Worm (Caenorhabditis elegans) whole organism, young adult: ENCODE results near the gene ttr-41.

Experiments used
- B0019.2 ChIP-seq: fragments of 200-800 bp; sonication (Bioruptor generic); conservative IDR thresholded peaks from 2 replicates; pipeline ENCODE4 v1.3.6; 2022; ENCODE audit warnings: missing genetic modification reagents, missing genetic modification characterization, missing compliant biosample characterization
- B0035.1 ChIP-seq: sonication (generic microtip); optimal IDR thresholded peaks from 2 replicates; lab custom pipeline; 2016; ENCODE audit warnings: missing genetic modification characterization, mild to moderate bottlenecking, missing compliant biosample characterization, missing genotype, missing genetic modification reagents
- B0336.3 ChIP-seq: fragments of 200-800 bp; sonication (Bioruptor generic); IDR thresholded peaks from 2 replicates; pipeline ENCODE4 v1.3.6; 2022; ENCODE audit warnings: missing genetic modification characterization, missing compliant biosample characterization
- C06A6.2 ChIP-seq: fragments of 200-800 bp; sonication (Bioruptor generic); conservative IDR thresholded peaks from 2 replicates; pipeline ENCODE4 v1.3.6; 2022; ENCODE audit warnings: missing genetic modification characterization, missing compliant biosample characterization
- C17E4.6 ChIP-seq: fragments of 200-800 bp; sonication (Bioruptor generic); IDR thresholded peaks from 2 replicates; pipeline ENCODE4 v1.3.6; 2022; ENCODE audit warnings: missing genetic modification reagents, missing genetic modification characterization, missing compliant biosample characterization
- F23B12.7 ChIP-seq: sonication (generic microtip); optimal IDR thresholded peaks from 2 replicates; lab custom pipeline; 2017; ENCODE audit warnings: missing genetic modification characterization, mild to moderate bottlenecking, missing compliant biosample characterization, antibody characterized with exemption, moderate library complexity; ENCODE audit not compliant: insufficient read depth
- F39B2.1 ChIP-seq: fragments of 200-800 bp; sonication (Bioruptor generic); IDR thresholded peaks from 2 replicates; pipeline ENCODE4 v1.3.6; 2022; ENCODE audit warnings: missing genetic modification reagents, missing genetic modification characterization, missing compliant biosample characterization
- T07F8.4 ChIP-seq: sonication (generic microtip); optimal IDR thresholded peaks from 2 replicates; lab custom pipeline; 2016; ENCODE audit warnings: mild to moderate bottlenecking, missing genetic modification characterization, moderate library complexity, missing compliant biosample characterization
- Y79H2A.3 ChIP-seq: fragments of 200-800 bp; sonication (Bioruptor generic); conservative IDR thresholded peaks from 2 replicates; pipeline ENCODE4 v1.3.6; 2022; ENCODE audit warnings: missing genetic modification reagents, missing genetic modification characterization, missing compliant biosample characterization
- ama-1 ChIP-seq, 3 experiments: fragments of 150-350 bp in 1 of 3; sonication (generic microtip) in 2 of 3; optimal IDR thresholded peaks; 2 replicates each; lab custom pipeline; 2014 to 2018; ENCODE audit warnings: missing biosample characterization in 2 of 3, missing genetic modification characterization in 2 of 3, missing genetic modification reagents in 2 of 3
- aptf-2 ChIP-seq: fragments of 200-800 bp; sonication (Bioruptor generic); conservative IDR thresholded peaks from 2 replicates; pipeline ENCODE4 v1.3.6; 2022; ENCODE audit warnings: missing genetic modification reagents, missing genetic modification characterization, missing compliant biosample characterization
- atf-7 ChIP-seq: sonication (generic microtip); optimal IDR thresholded peaks from 2 replicates; lab custom pipeline; 2017; ENCODE audit warnings: mild to moderate bottlenecking, missing genetic modification characterization, missing compliant biosample characterization
- athp-1 ChIP-seq: sonication (generic microtip); optimal IDR thresholded peaks from 2 replicates; lab custom pipeline; 2017; ENCODE audit warnings: mild to moderate bottlenecking, missing genetic modification characterization, missing compliant biosample characterization
- bed-1 ChIP-seq: fragments of 200-800 bp; sonication (Bioruptor generic); IDR thresholded peaks from 2 replicates; pipeline ENCODE4 v1.3.6; 2022; ENCODE audit warnings: missing genetic modification reagents, missing genetic modification characterization, missing compliant biosample characterization
- ccch-3 ChIP-seq: fragments of 200-800 bp; sonication (Bioruptor generic); optimal IDR thresholded peaks from 2 replicates; lab custom pipeline; 2018; ENCODE audit warnings: mild to moderate bottlenecking, missing genetic modification characterization, missing compliant biosample characterization
- cebp-2 ChIP-seq: fragments of 200-800 bp; sonication (Bioruptor generic); IDR thresholded peaks from 2 replicates; pipeline ENCODE4 v1.3.6; 2022; ENCODE audit warnings: missing genetic modification characterization, missing compliant biosample characterization
- ceh-27 ChIP-seq: fragments of 200-800 bp; sonication (Bioruptor generic); optimal IDR thresholded peaks from 2 replicates; lab custom pipeline; 2018; ENCODE audit warnings: mild to moderate bottlenecking, missing genetic modification characterization, moderate library complexity, missing compliant biosample characterization
- ceh-58 ChIP-seq: fragments of 200-800 bp; sonication (Bioruptor generic); IDR thresholded peaks from 2 replicates; pipeline ENCODE4 v1.3.6; 2022; ENCODE audit warnings: missing genetic modification characterization, missing compliant biosample characterization
- ceh-91 ChIP-seq: fragments of 200-800 bp; sonication (Bioruptor generic); IDR thresholded peaks from 2 replicates; pipeline ENCODE4 v1.3.6; 2022; ENCODE audit warnings: missing genetic modification reagents, missing genetic modification characterization, missing compliant biosample characterization
- dox-1 ChIP-seq: fragments of 200-800 bp; sonication (Bioruptor generic); IDR thresholded peaks from 2 replicates; pipeline ENCODE4 v1.3.6; 2022; ENCODE audit warnings: missing genetic modification reagents, missing genetic modification characterization, missing compliant biosample characterization
- dpl-1 ChIP-seq: fragments of 150-350 bp; optimal IDR thresholded peaks from 2 replicates; lab custom pipeline; 2014; ENCODE audit warnings: missing biosample characterization, missing genetic modification reagents, missing genetic modification characterization
- ekl-4 ChIP-seq: fragments of 200-800 bp; sonication (Bioruptor generic); IDR thresholded peaks from 2 replicates; pipeline ENCODE4 v1.3.6; 2022; ENCODE audit warnings: missing genetic modification reagents, missing genetic modification characterization, missing compliant biosample characterization
- gei-17 ChIP-seq: fragments of 200-800 bp; sonication (Bioruptor generic); optimal IDR thresholded peaks from 2 replicates; lab custom pipeline; 2018; ENCODE audit warnings: mild to moderate bottlenecking, missing genetic modification characterization, missing compliant biosample characterization
- hlh-12 ChIP-seq: sonication (generic microtip); optimal IDR thresholded peaks from 2 replicates; lab custom pipeline; 2016; ENCODE audit warnings: missing genetic modification characterization, missing compliant biosample characterization
- hlh-26 ChIP-seq: fragments of 200-800 bp; sonication (Bioruptor generic); conservative IDR thresholded peaks from 2 replicates; pipeline ENCODE4 v1.3.6; 2022; ENCODE audit warnings: missing genetic modification reagents, missing genetic modification characterization, missing compliant biosample characterization
- hmg-1.2 ChIP-seq: fragments of 200-800 bp; sonication (Bioruptor generic); IDR thresholded peaks from 2 replicates; pipeline ENCODE4 v1.3.6; 2022; ENCODE audit warnings: missing genetic modification reagents, missing genetic modification characterization, missing compliant biosample characterization
- hrde-1 ChIP-seq: sonication (generic microtip); optimal IDR thresholded peaks from 2 replicates; lab custom pipeline; 2016; ENCODE audit warnings: missing genetic modification characterization, mild to moderate bottlenecking, missing compliant biosample characterization, moderate library complexity, missing genotype, missing genetic modification reagents, borderline replicate concordance
- lag-1 ChIP-seq: fragments of 200-800 bp; sonication (Bioruptor generic); IDR thresholded peaks from 2 replicates; pipeline ENCODE4 v1.3.6; 2022; ENCODE audit warnings: missing genetic modification reagents, missing genetic modification characterization, missing compliant biosample characterization
- lin-26 ChIP-seq: fragments of 200-800 bp; sonication (Bioruptor generic); IDR thresholded peaks from 2 replicates; pipeline ENCODE4 v1.3.6; 2022; ENCODE audit warnings: missing genetic modification reagents, missing genetic modification characterization, missing compliant biosample characterization
- lin-40 ChIP-seq: sonication (generic microtip); optimal IDR thresholded peaks from 2 replicates; lab custom pipeline; 2016; ENCODE audit warnings: missing genetic modification characterization, mild to moderate bottlenecking, missing compliant biosample characterization, missing genotype, missing genetic modification reagents
- lsy-27 ChIP-seq: sonication (generic microtip); optimal IDR thresholded peaks from 2 replicates; lab custom pipeline; 2017; ENCODE audit warnings: missing genetic modification characterization, mild to moderate bottlenecking, missing compliant biosample characterization, antibody characterized with exemption, missing genotype, borderline replicate concordance; ENCODE audit not compliant: insufficient read depth
- madf-3 ChIP-seq: fragments of 200-800 bp; sonication (Bioruptor generic); IDR thresholded peaks from 2 replicates; pipeline ENCODE4 v1.3.6; 2022; ENCODE audit warnings: missing genetic modification reagents, missing genetic modification characterization, missing compliant biosample characterization
- madf-8 ChIP-seq: fragments of 200-800 bp; sonication (Bioruptor generic); conservative IDR thresholded peaks from 2 replicates; pipeline ENCODE4 v1.3.6; 2022; ENCODE audit warnings: missing genetic modification reagents, missing genetic modification characterization, missing compliant biosample characterization
- mes-4 ChIP-seq: sonication (generic microtip); optimal IDR thresholded peaks from 2 replicates; lab custom pipeline; 2016; ENCODE audit warnings: missing genotype, missing genetic modification characterization, missing compliant biosample characterization
- nfya-2 ChIP-seq: fragments of 200-800 bp; sonication (Bioruptor generic); IDR thresholded peaks from 2 replicates; pipeline ENCODE4 v1.3.6; 2022; ENCODE audit warnings: missing genetic modification reagents, missing genetic modification characterization, missing compliant biosample characterization
- nhr-27 ChIP-seq: fragments of 200-800 bp; sonication (Bioruptor generic); optimal IDR thresholded peaks from 2 replicates; lab custom pipeline; 2018; ENCODE audit warnings: mild to moderate bottlenecking, missing genetic modification characterization, moderate library complexity, missing compliant biosample characterization
- nhr-90 ChIP-seq: sonication (generic microtip); optimal IDR thresholded peaks from 2 replicates; lab custom pipeline; 2016; ENCODE audit warnings: missing genotype, mild to moderate bottlenecking, missing genetic modification characterization, missing compliant biosample characterization
- pbrm-1 ChIP-seq: fragments of 200-800 bp; sonication (Bioruptor generic); IDR thresholded peaks from 2 replicates; pipeline ENCODE4 v1.3.6; 2022; ENCODE audit warnings: missing genetic modification reagents, missing genetic modification characterization, missing compliant biosample characterization
- pha-4 ChIP-seq: fragments of 150-350 bp; sonication (generic microtip); optimal IDR thresholded peaks from 2 replicates; lab custom pipeline; 2014; ENCODE audit warnings: missing biosample characterization, missing genetic modification reagents, missing genetic modification characterization
- rcor-1 ChIP-seq: fragments of 200-800 bp; sonication (Bioruptor generic); IDR thresholded peaks from 2 replicates; pipeline ENCODE4 v1.3.6; 2022; ENCODE audit warnings: missing genetic modification reagents, missing genetic modification characterization, missing compliant biosample characterization
- sea-2 ChIP-seq: fragments of 200-800 bp; sonication (Bioruptor generic); IDR thresholded peaks from 2 replicates; pipeline ENCODE4 v1.3.6; 2022; ENCODE audit warnings: missing genetic modification characterization, missing compliant biosample characterization
- snpc-3.4 ChIP-seq: sonication (generic microtip); optimal IDR thresholded peaks from 2 replicates; lab custom pipeline; 2017; ENCODE audit warnings: missing genetic modification characterization, mild to moderate bottlenecking, missing compliant biosample characterization, antibody characterized with exemption, moderate library complexity, missing genotype, missing genetic modification reagents
- snpc-4 ChIP-seq, 5 experiments: fragments of 150-350 bp in 1 of 5; sonication (generic microtip) in 4 of 5; optimal IDR thresholded peaks; 2 replicates each; lab custom pipeline; 2014 to 2018; ENCODE audit warnings: missing genetic modification characterization in 5 of 5, missing biosample characterization in 3 of 5, antibody characterized with exemption in 2 of 5, mild to moderate bottlenecking in 2 of 5, missing compliant biosample characterization in 2 of 5, missing genotype in 2 of 5, moderate library complexity in 2 of 5, missing genetic modification reagents in 1 of 5
- tbx-9 ChIP-seq: sonication (generic microtip); optimal IDR thresholded peaks from 2 replicates; lab custom pipeline; 2016; ENCODE audit warnings: borderline replicate concordance, missing genetic modification characterization, inconsistent platforms, missing compliant biosample characterization
- tlf-1 ChIP-seq: fragments of 200-800 bp; sonication (Bioruptor generic); optimal IDR thresholded peaks from 2 replicates; lab custom pipeline; 2018; ENCODE audit warnings: mild to moderate bottlenecking, missing genetic modification characterization, missing compliant biosample characterization
- xnd-1 ChIP-seq: sonication (generic microtip); optimal IDR thresholded peaks from 2 replicates; lab custom pipeline; 2016; ENCODE audit warnings: missing genotype, missing genetic modification reagents, missing genetic modification characterization, missing compliant biosample characterization
- ztf-18 ChIP-seq: sonication (generic microtip); optimal IDR thresholded peaks from 2 replicates; lab custom pipeline; 2016; ENCODE audit warnings: missing genotype, mild to moderate bottlenecking, missing genetic modification characterization, missing compliant biosample characterization
- ztf-6 ChIP-seq: fragments of 200-800 bp; sonication (Bioruptor generic); IDR thresholded peaks from 2 replicates; pipeline ENCODE4 v1.3.6; 2022; ENCODE audit warnings: missing genetic modification reagents, missing genetic modification characterization, missing compliant biosample characterization

The ttr-41 gene

ce11 chrII:4696055-4696454 is 31.6 kb downstream of the ttr-41 start (continued):
- TF ChIP-seq dpl-1, result no peak
- no peak for TF ChIP-seq lag-1 (GFP tag; lab: Robert Waterston, UW)
- no peak for TF ChIP-seq snpc-3.4 (tag; lab: Kevin White, UChicago)
- no peak for TF ChIP-seq sea-2 (GFP tag; lab: Robert Waterston, UW)
- TF ChIP-seq hlh-12 (tag; lab: Kevin White, UChicago), result no peak
- TF ChIP-seq ccch-3, result no peak
- no peak for TF ChIP-seq F23B12.7 (tag; lab: Kevin White, UChicago)
- TF ChIP-seq bed-1 (GFP tag; lab: Robert Waterston, UW), result no peak
- no peak for TF ChIP-seq ztf-18 (tag; lab: Kevin White, UChicago)
- TF ChIP-seq gei-17 (GFP tag; lab: Kevin White, UChicago), result no peak
- TF ChIP-seq lin-26 (GFP tag; lab: Robert Waterston, UW), result no peak
- TF ChIP-seq rcor-1 (GFP tag; lab: Robert Waterston, UW), result 0 out of 2 replicates have a peak, but pooled peaks have one; percentile 28
- no peak for TF ChIP-seq cebp-2 (GFP tag; lab: Robert Waterston, UW)
- TF ChIP-seq C06A6.2 (GFP tag; lab: Robert Waterston, UW), result no peak
- peak; percentile 65 for TF ChIP-seq B0336.3 (GFP tag; lab: Robert Waterston, UW)
- no peak for TF ChIP-seq aptf-2 (GFP tag; lab: Robert Waterston, UW)
- TF ChIP-seq hrde-1 (tag; lab: Kevin White, UChicago), result peak; percentile 86
- no peak for TF ChIP-seq ceh-27 (GFP tag; lab: Kevin White, UChicago)
- no peak for TF ChIP-seq snpc-4 (GFP tag; optimal IDR thresholded peaks at IDR 0.05; lab: Kevin White, UChicago)
- TF ChIP-seq snpc-4 (tag; optimal IDR thresholded peaks at IDR 0.05; lab: Kevin White, UChicago), result peak in 1 of 4 experiments; percentile 45
- TF ChIP-seq nfya-2 (GFP tag; lab: Robert Waterston, UW), result no peak
- no peak for TF ChIP-seq ceh-91
- no peak for TF ChIP-seq tlf-1 (GFP tag; lab: Kevin White, UChicago)
- no peak for TF ChIP-seq lin-40 (tag; lab: Kevin White, UChicago)
- no peak for TF ChIP-seq atf-7 (tag; lab: Kevin White, UChicago)
- TF ChIP-seq Y79H2A.3 (GFP tag; lab: Robert Waterston, UW), result no peak
- no peak for TF ChIP-seq nhr-90 (tag; lab: Kevin White, UChicago)
- no peak for TF ChIP-seq tbx-9 (tag; lab: Kevin White, UChicago)
- no peak for TF ChIP-seq ceh-58 (GFP tag; lab: Robert Waterston, UW)
- TF ChIP-seq ekl-4 (GFP tag; lab: Robert Waterston, UW), result peak; percentile 56; the same call in 1 of the 2 replicates
- TF ChIP-seq pha-4 (tag; lab: Kevin White, UChicago), result no peak
- no peak for TF ChIP-seq hmg-1.2
- peak; percentile 56 for TF ChIP-seq nhr-27
- TF ChIP-seq lsy-27 (tag; lab: Kevin White, UChicago), result no peak
- peak; percentile 51; the same call in 1 of the 2 replicates for TF ChIP-seq F39B2.1
- no peak for TF ChIP-seq ztf-6 (GFP tag; lab: Robert Waterston, UW)
- no peak; the same call in 1 of the 2 replicates for TF ChIP-seq madf-8 (GFP tag; lab: Robert Waterston, UW)
- TF ChIP-seq madf-3 (GFP tag; lab: Robert Waterston, UW), result no peak
- no peak for TF ChIP-seq B0035.1 (tag; lab: Kevin White, UChicago)
- TF ChIP-seq dox-1 (GFP tag; lab: Robert Waterston, UW), result no peak
- TF ChIP-seq ama-1 (optimal IDR thresholded peaks at IDR 0.05; lab: Kevin White, UChicago), result no peak
- no peak for TF ChIP-seq ama-1 (GFP tag; optimal IDR thresholded peaks at IDR 0.05; lab: Kevin White, UChicago)
- peak; percentile 52 for TF ChIP-seq xnd-1 (tag; lab: Kevin White, UChicago)
- TF ChIP-seq B0019.2 (GFP tag; lab: Robert Waterston, UW), result no peak
- no peak for TF ChIP-seq T07F8.4 (tag; lab: Kevin White, UChicago)
- no peak for TF ChIP-seq C17E4.6 (GFP tag; lab: Robert Waterston, UW)
- TF ChIP-seq pbrm-1 (GFP tag; lab: Robert Waterston, UW), result 0 out of 2 replicates have a peak, but pooled peaks have one; percentile 22
- TF ChIP-seq athp-1 (tag; lab: Kevin White, UChicago), result peak; percentile 40
- no peak for TF ChIP-seq mes-4 (tag; lab: Kevin White, UChicago)
- no peak for TF ChIP-seq hlh-26 (GFP tag; lab: Robert Waterston, UW)
